Fruit fly (Drosophila melanogaster) whole organism, pupa: Measurements from ENCODE around the gene Adgf-D.
A peak's percentile ranks its signal among the peaks of the same experiment; 100 is the strongest.

Source experiments
- CG10348 ChIP-seq: fragments of 200-800 bp; sonication (Bioruptor generic); IDR thresholded peaks from 2 replicates; pipeline ENCODE4 v1.3.6; 2022; ENCODE audit warnings: missing biosample characterization, missing genetic modification characterization
- CG12605 ChIP-seq: fragments of 200-800 bp; sonication (Bioruptor generic); IDR thresholded peaks from 2 replicates; pipeline ENCODE4 v1.3.6; 2022; ENCODE audit warnings: missing biosample characterization, missing genetic modification characterization
- CG13204 ChIP-seq: fragments of 200-800 bp; sonication (Bioruptor generic); optimal IDR thresholded peaks from 2 replicates; lab custom pipeline; 2018; ENCODE audit warnings: missing biosample characterization, mild to moderate bottlenecking, missing genetic modification characterization, moderate library complexity
- CG14655 ChIP-seq: fragments of 200-800 bp; sonication (Bioruptor generic); optimal IDR thresholded peaks from 3 replicates; lab custom pipeline; 2017; ENCODE audit warnings: mild to moderate bottlenecking, missing biosample characterization, missing genetic modification reagents, missing genetic modification characterization
- CG15710 ChIP-seq: fragments of 200-800 bp; sonication (Bioruptor generic); optimal IDR thresholded peaks from 2 replicates; lab custom pipeline; 2018; ENCODE audit warnings: missing biosample characterization, mild to moderate bottlenecking, missing genetic modification characterization, moderate library complexity
- CG17806 ChIP-seq: fragments of 200-800 bp; sonication (Bioruptor generic); optimal IDR thresholded peaks from 2 replicates; lab custom pipeline; 2018; ENCODE audit warnings: missing biosample characterization, mild to moderate bottlenecking, missing genetic modification characterization, moderate library complexity
- CG32121 ChIP-seq: fragments of 200-800 bp; sonication (Bioruptor generic); IDR thresholded peaks from 2 replicates; pipeline ENCODE4 v1.3.6; 2022; ENCODE audit warnings: missing biosample characterization, missing genetic modification characterization
- CG34367 ChIP-seq: fragments of 200-800 bp; sonication (Bioruptor generic); optimal IDR thresholded peaks from 2 replicates; lab custom pipeline; 2018; ENCODE audit warnings: missing biosample characterization, mild to moderate bottlenecking, missing genetic modification characterization
- CG4496 ChIP-seq: fragments of 200-800 bp; sonication (Bioruptor generic); IDR thresholded peaks from 3 replicates; pipeline ENCODE4 v1.3.6; 2022; ENCODE audit warnings: missing biosample characterization, missing genetic modification characterization
- CG8159 ChIP-seq: fragments of 200-800 bp; sonication (Bioruptor generic); optimal IDR thresholded peaks from 3 replicates; lab custom pipeline; 2018; ENCODE audit warnings: missing biosample characterization, mild to moderate bottlenecking, missing genetic modification characterization, moderate library complexity
- CG8301 ChIP-seq: fragments of 200-800 bp; sonication (Bioruptor generic); optimal IDR thresholded peaks from 2 replicates; lab custom pipeline; 2018; ENCODE audit warnings: missing biosample characterization, mild to moderate bottlenecking, missing genetic modification characterization
- CG9948 ChIP-seq: fragments of 200-800 bp; sonication (Bioruptor generic); optimal IDR thresholded peaks from 2 replicates; lab custom pipeline; 2018; ENCODE audit warnings: missing biosample characterization, mild to moderate bottlenecking, missing genetic modification characterization, moderate library complexity
- D1 ChIP-seq: fragments of 200-800 bp; sonication (Bioruptor generic); optimal IDR thresholded peaks from 2 replicates; lab custom pipeline; 2018; ENCODE audit warnings: missing biosample characterization, mild to moderate bottlenecking, missing genetic modification characterization, moderate library complexity
- EcR ChIP-seq: fragments of 200-800 bp; sonication (Bioruptor generic); optimal IDR thresholded peaks from 3 replicates; lab custom pipeline; 2019; ENCODE audit warnings: missing biosample characterization, missing genetic modification characterization, mild to moderate bottlenecking, moderate library complexity, missing genetic modification reagents
- Ets98B ChIP-seq: fragments of 200-800 bp; sonication (Bioruptor generic); IDR thresholded peaks from 2 replicates; pipeline ENCODE4 v1.3.6; 2022; ENCODE audit warnings: missing biosample characterization, missing genetic modification characterization
- Pif1A ChIP-seq: fragments of 200-800 bp; sonication (Bioruptor generic); optimal IDR thresholded peaks from 3 replicates; lab custom pipeline; 2016; ENCODE audit warnings: missing biosample characterization, missing genetic modification characterization
- Pif1B ChIP-seq: fragments of 200-800 bp; sonication (Bioruptor generic); optimal IDR thresholded peaks from 3 replicates; lab custom pipeline; 2016; ENCODE audit warnings: missing biosample characterization, missing genetic modification characterization
- Snoo ChIP-seq: fragments of 200-800 bp; sonication (Bioruptor generic); optimal IDR thresholded peaks from 3 replicates; lab custom pipeline; 2017; ENCODE audit warnings: missing biosample characterization, mild to moderate bottlenecking, missing genetic modification characterization, inconsistent platforms
- fd96Ca ChIP-seq: fragments of 200-800 bp; sonication (Bioruptor generic); IDR thresholded peaks from 3 replicates; pipeline ENCODE4 v1.3.6; 2022; ENCODE audit warnings: missing biosample characterization, missing genetic modification characterization
- gl ChIP-seq: fragments of 200-800 bp; sonication (Bioruptor generic); optimal IDR thresholded peaks from 2 replicates; lab custom pipeline; 2018; ENCODE audit warnings: missing biosample characterization, mild to moderate bottlenecking, missing genetic modification characterization
- rn ChIP-seq: fragments of 200-800 bp; sonication (Bioruptor generic); IDR thresholded peaks from 2 replicates; pipeline ENCODE4 v1.3.6; 2022; ENCODE audit warnings: missing biosample characterization, missing genetic modification characterization

Adgf-D gene

DNA sequence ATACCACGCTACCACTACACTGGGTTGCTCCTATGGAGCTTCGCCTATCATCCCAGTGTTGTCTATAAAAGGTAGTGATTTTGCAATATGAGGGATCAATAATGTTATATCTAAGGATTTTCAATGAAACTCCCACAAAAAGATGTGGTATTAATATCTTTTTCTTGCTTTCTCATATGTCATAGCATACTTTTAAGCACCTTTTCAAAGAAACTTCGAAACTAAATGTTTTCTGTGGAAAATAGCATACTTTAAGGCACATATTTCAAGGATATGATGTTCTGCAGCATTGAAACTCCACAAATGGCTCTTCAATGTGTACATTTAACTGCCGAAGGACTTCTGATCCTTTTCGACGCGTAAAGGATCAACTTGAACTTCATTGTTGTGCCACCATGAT lies 32.3 kb downstream of the Adgf-D start:
- no peak for TF ChIP-seq gl (tag; lab: Kevin White, UChicago)
- TF ChIP-seq CG34367 (tag; lab: Kevin White, UChicago): no peak
- no peak for TF ChIP-seq rn (GFP tag; lab: Robert Waterston, UW)
- TF ChIP-seq Ets98B: no peak
- TF ChIP-seq fd96Ca (GFP tag; lab: Robert Waterston, UW): no peak
- no peak for TF ChIP-seq Pif1B (GFP tag; lab: Kevin White, UChicago)
- no peak for TF ChIP-seq CG13204 (GFP tag; lab: Kevin White, UChicago)
- no peak for TF ChIP-seq CG32121 (GFP tag; lab: Robert Waterston, UW)
- no peak for TF ChIP-seq D1
- TF ChIP-seq, all 21 proteins: peak for 0

DNA sequence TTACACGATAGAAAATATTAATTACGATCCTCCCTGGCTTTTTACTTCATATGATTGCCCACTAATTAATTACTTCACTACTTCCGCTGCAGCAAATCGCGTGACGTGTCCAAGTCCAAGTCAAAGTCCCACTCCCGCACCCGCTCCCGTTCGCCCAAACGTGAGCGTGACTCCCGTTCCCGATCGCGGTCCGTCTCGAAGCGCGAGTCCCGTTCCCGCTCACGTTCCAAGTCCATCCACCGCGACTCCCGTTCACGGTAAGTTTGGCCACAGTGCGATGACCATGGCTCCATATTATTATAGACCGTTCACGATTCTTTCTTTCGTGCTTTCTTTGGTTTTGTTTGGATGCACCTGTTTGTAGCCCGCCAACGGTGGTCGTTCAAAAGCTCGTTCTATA lies 39.2 kb downstream of the Adgf-D start:
- TF ChIP-seq CG4496 (GFP tag; lab: Robert Waterston, UW) (no peak), CG13204 (GFP tag; lab: Kevin White, UChicago) (no peak), CG8159 (no peak), gl (tag; lab: Kevin White, UChicago) (no peak), CG15710 (tag; lab: Kevin White, UChicago) (no peak), rn (GFP tag; lab: Robert Waterston, UW) (no peak), CG14655 (no peak), CG12605 (no peak), CG17806 (tag; lab: Kevin White, UChicago) (no peak), Snoo (no peak), Pif1A (GFP tag; lab: Kevin White, UChicago) (no peak), D1 (no peak), CG32121 (GFP tag; lab: Robert Waterston, UW) (no peak), Pif1B (GFP tag; lab: Kevin White, UChicago) (no peak), CG10348 (GFP tag; lab: Robert Waterston, UW) (no peak), CG9948 (tag; lab: Kevin White, UChicago) (no peak), CG8301 (tag; lab: Kevin White, UChicago) (no peak), fd96Ca (GFP tag; lab: Robert Waterston, UW) (no peak), CG34367 (tag; lab: Kevin White, UChicago) (no peak)

DNA sequence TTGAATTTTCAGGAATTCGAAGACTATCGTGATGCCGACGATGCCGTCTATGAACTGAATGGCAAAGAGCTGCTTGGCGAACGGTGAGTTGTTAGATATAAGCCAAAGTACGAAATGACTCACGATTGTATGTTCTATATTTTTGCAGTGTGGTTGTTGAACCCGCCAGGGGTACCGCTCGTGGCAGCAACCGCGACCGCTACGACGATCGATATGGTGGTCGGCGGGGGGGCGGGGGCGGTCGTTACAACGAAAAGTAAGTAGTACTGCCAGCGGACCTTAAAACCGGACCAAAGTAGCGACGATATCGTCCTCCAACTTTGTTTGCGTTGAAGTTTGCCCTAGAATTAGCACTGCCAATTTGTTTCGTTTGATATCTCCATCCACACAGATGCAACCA lies 43.1 kb downstream of the Adgf-D start:
- TF ChIP-seq rn (GFP tag; lab: Robert Waterston, UW): no peak
- TF ChIP-seq CG14655: no peak
- TF ChIP-seq CG10348 (GFP tag; lab: Robert Waterston, UW): no peak
- TF ChIP-seq CG13204 (GFP tag; lab: Kevin White, UChicago): no peak
- TF ChIP-seq CG32121 (GFP tag; lab: Robert Waterston, UW): no peak
- TF ChIP-seq fd96Ca (GFP tag; lab: Robert Waterston, UW): no peak

DNA sequence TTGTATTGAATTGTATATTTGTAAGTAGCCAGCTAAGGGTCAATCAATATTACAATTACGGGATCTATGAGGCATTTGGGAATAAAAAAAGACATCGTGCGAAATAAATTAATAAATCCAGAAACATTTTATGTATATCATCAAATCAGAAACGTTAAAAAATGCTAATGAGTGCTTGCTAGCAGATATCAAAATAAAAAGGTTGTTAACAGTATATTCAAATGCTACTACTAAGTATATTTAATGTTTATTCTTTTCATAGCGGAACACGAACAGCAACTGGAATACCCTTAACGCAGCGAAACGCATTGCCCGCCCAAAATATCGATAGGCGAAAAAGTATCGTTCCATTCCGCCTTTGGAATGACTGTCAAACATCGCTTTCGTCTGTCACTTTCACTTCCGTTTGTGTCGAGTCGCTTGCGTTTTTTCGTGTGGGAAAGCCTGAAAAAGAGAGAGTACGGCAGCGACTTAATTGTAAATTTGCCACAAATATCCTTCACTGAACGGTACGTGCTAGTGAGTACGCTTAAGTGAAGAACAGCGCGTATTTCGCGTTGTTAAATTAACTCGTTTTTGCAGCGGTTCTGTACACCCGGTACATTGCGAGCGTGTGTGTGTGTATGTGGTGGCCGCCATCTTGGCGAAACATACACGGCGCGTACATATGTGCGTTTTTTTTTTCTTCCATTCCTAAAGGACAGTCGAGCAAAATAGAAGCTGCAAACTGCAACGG lies 44.1 kb downstream of the Adgf-D start, which contains the start of gene B52:
TSS of gene B52 (plus strand) at position 388 of the 736 bp plus-strand sequence.
- peak; percentile 60; the same call in 1 of the 3 replicates for TF ChIP-seq CG4496 (GFP tag; lab: Robert Waterston, UW)
- TF ChIP-seq CG15710 (tag; lab: Kevin White, UChicago): peak; percentile 18
- peak; percentile 31 for TF ChIP-seq CG34367 (tag; lab: Kevin White, UChicago)
- TF ChIP-seq CG13204 (GFP tag; lab: Kevin White, UChicago): no peak
- TF ChIP-seq CG17806 (tag; lab: Kevin White, UChicago): no peak
- TF ChIP-seq CG9948 (tag; lab: Kevin White, UChicago): no peak
- peak; percentile 30; the same call in 1 of the 3 replicates for TF ChIP-seq fd96Ca (GFP tag; lab: Robert Waterston, UW)
- TF ChIP-seq CG14655: no peak
- peak; percentile 48 for TF ChIP-seq gl (tag; lab: Kevin White, UChicago)
- 0 out of 2 replicates have a peak, but pooled peaks have one; percentile 33 for TF ChIP-seq CG12605
- peak; percentile 44 for TF ChIP-seq Pif1A (GFP tag; lab: Kevin White, UChicago)
- TF ChIP-seq CG32121 (GFP tag; lab: Robert Waterston, UW): peak; percentile 30; the same call in 1 of the 2 replicates
- TF ChIP-seq CG8301 (tag; lab: Kevin White, UChicago): peak; percentile 44
- no peak for TF ChIP-seq CG10348 (GFP tag; lab: Robert Waterston, UW)
- TF ChIP-seq rn (GFP tag; lab: Robert Waterston, UW): no peak
- TF ChIP-seq D1: no peak
- TF ChIP-seq Snoo: peak; percentile 73
- peak; percentile 43 for TF ChIP-seq Ets98B
- peak; percentile 54 for TF ChIP-seq Pif1B (GFP tag; lab: Kevin White, UChicago)
- TF ChIP-seq EcR (GFP tag; lab: Kevin White, UChicago): peak; percentile 23
- TF ChIP-seq CG8159: no peak
- TF ChIP-seq, all 21 proteins: peak for 13

DNA sequence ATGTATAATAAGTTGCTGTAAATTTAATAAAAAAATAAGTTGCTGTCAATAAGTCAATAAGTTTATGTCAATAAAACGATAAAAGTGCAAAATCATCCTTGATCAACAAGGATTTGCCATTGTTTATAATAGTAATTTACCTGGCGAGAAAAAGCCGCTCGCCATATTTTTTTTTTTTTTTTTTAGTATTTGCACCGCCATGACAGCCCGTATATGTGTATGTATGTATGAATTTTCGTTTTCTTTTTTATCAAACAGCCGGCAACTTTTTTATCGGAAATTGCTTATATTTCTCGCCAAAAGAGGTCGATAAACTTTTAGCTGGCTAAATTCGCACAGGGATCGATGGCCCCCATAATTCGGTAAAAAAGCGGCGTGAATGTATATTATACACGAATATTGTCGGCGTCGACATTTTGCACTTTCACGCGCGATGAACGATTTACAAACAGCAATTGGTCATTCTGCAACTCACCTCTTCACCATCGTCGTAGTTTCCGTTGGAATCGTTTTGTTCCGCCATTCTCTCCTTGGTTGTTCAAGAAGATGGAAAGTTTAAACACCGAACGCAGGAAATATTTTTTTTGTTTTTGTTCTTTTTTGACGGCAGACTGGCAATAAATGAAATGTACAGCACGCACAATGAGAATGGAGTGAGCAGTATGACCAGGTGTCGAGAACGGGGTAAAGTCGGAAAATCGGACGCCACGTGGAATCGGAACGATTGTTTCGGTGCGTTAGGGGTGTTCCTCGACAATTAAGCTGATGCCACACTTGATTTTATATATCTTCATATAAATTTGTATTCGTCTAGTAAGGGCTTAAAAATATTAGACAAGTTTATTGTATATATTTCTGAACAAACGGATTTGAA lies 45.1 kb downstream of the Adgf-D start, which contains the start of gene Hrb87F:
TSS of gene Hrb87F (minus strand) at position 667 of the 874 bp plus-strand sequence.
- TF ChIP-seq CG9948 (tag; lab: Kevin White, UChicago) (no peak), EcR (GFP tag; lab: Kevin White, UChicago) (peak; percentile 81), CG32121 (GFP tag; lab: Robert Waterston, UW) (0 out of 2 replicates have a peak, but pooled peaks have one; percentile 18), gl (tag; lab: Kevin White, UChicago) (peak; percentile 45), CG15710 (tag; lab: Kevin White, UChicago) (peak; percentile 23), Ets98B (no peak), fd96Ca (GFP tag; lab: Robert Waterston, UW) (peak; percentile 38; the same call in 1 of the 3 replicates), CG13204 (GFP tag; lab: Kevin White, UChicago) (no peak), CG4496 (GFP tag; lab: Robert Waterston, UW) (peak; percentile 61), CG12605 (peak; percentile 5; the same call in 1 of the 2 replicates)
- TF ChIP-seq, all 21 proteins: peak for 7
